Fruit fly (Drosophila melanogaster): Measurements from ENCODE around the gene CG14411.

Gene CG14411

DNA sequence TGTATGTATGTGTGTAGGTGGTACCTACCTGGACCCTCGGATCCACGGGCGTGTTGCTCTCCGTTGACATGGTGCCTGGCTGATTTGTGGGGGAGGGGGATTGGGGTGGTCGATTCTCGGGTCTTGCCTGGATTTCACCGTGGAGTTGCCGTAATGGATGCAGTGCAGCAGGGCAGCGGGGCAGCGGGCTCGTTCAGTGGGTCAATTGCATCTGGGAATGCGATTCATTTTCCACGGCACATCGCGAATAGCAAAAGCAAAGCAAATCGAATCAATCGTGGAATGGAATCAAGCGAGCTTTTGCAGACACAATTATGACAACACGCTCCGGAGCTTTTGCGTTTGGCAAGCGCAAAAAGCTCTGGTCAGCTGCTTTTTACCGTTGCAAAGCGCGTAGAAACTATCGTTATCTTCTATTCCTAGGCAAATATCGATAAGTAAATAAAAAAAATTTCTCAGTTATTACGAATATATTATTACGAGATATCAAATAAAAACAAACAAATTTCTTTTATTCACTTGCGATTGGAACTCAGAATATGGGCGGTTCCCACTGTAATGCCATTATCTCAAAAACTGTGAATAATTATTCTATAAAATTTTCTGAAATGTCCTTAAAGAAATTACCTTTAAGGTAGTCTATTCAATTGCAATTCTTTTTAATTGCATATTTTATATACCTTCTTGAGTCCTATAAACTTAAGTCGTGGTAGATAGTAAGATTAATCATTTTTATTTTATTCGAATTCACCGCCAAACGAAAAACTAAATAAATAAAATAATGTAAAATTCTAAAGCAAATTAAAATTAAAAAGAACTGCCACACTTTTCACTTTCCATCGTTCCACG is 510 bp upstream of the CG14411 start, which contains the start of gene CG14408 (continued):
- TF ChIP-seq CG18262 (tag; optimal IDR thresholded peaks at IDR 0.05) (no peak), E2f1 (GFP tag; IDR thresholded peaks at IDR 0.05) (no peak), disco-r (GFP tag; optimal IDR thresholded peaks at IDR 0.05) (no peak), CG3847 (GFP tag; IDR thresholded peaks at IDR 0.05) (no peak), MESR4 (GFP tag; optimal IDR thresholded peaks at IDR 0.05) (peak; percentile 67), Kr (GFP tag; optimal IDR thresholded peaks at IDR 0.05) (no peak), prd (optimal IDR thresholded peaks at IDR 0.05) (no peak), prd (GFP tag; IDR thresholded peaks at IDR 0.05) (no peak), caup (GFP tag; optimal IDR thresholded peaks at IDR 0.05; ENCODE audit: severe bottlenecking) (no peak), dmrt99B (tag; optimal IDR thresholded peaks at IDR 0.05) (no peak), CG13424 (tag; optimal IDR thresholded peaks at IDR 0.05) (no peak), CG15601 (tag; optimal IDR thresholded peaks at IDR 0.05) (no peak), Blimp-1 (GFP tag; optimal IDR thresholded peaks at IDR 0.05) (peak; percentile 6), lmd (GFP tag; IDR thresholded peaks at IDR 0.05) (no peak), Rfx (GFP tag; IDR thresholded peaks at IDR 0.05) (no peak), aop (GFP tag; IDR thresholded peaks at IDR 0.05) (no peak), Mad (GFP tag; optimal IDR thresholded peaks at IDR 0.05) (no peak), CG6689 (GFP tag; IDR thresholded peaks at IDR 0.05) (no peak), CG4282 (GFP tag; optimal IDR thresholded peaks at IDR 0.05) (no peak), fru (optimal IDR thresholded peaks at IDR 0.05) (no peak), CG15011 (GFP tag; optimal IDR thresholded peaks at IDR 0.05) (no peak), CG12769 (tag; optimal IDR thresholded peaks at IDR 0.05) (no peak), CoRest (tag; optimal IDR thresholded peaks at IDR 0.05) (peak; percentile 12), CG8924 (tag; optimal IDR thresholded peaks at IDR 0.05) (no peak), CG8478 (optimal IDR thresholded peaks at IDR 0.05) (no peak), Hmx (GFP tag; optimal IDR thresholded peaks at IDR 0.05) (no peak), pum (GFP tag; optimal IDR thresholded peaks at IDR 0.05) (no peak), ssp (GFP tag; IDR thresholded peaks at IDR 0.05) (0 out of 2 replicates have a peak, but pooled peaks have one; percentile 13), tup (GFP tag; optimal IDR thresholded peaks at IDR 0.05) (no peak), CG15073 (GFP tag; optimal IDR thresholded peaks at IDR 0.05) (no peak), E2f2 (GFP tag; IDR thresholded peaks at IDR 0.05) (0 out of 2 replicates have a peak, but pooled peaks have one; percentile 45), phol (tag; optimal IDR thresholded peaks at IDR 0.05) (peak; percentile 22), HLHmδ (GFP tag; optimal IDR thresholded peaks at IDR 0.05) (no peak), CG14441 (GFP tag; IDR thresholded peaks at IDR 0.05) (no peak), HHEX (GFP tag; optimal IDR thresholded peaks at IDR 0.05) (no peak), CG15696 (tag; optimal IDR thresholded peaks at IDR 0.05) (no peak), chinmo (GFP tag; IDR thresholded peaks at IDR 0.05; ENCODE audit: partially characterized antibody) (peak; percentile 24; the same call in 1 of the 4 replicates), CG10462 (GFP tag; optimal IDR thresholded peaks at IDR 0.05) (no peak), ken (GFP tag; IDR thresholded peaks at IDR 0.05) (no peak), esg (GFP tag; conservative IDR thresholded peaks at IDR 0.05) (no peak), Trl (optimal IDR thresholded peaks at IDR 0.05) (no peak), Trl (GFP tag; optimal IDR thresholded peaks at IDR 0.05) (no peak), CG12391 (tag; optimal IDR thresholded peaks at IDR 0.05) (peak; percentile 45), otp (GFP tag; IDR thresholded peaks at IDR 0.05) (no peak), tna (GFP tag; IDR thresholded peaks at IDR 0.05; ENCODE audit: partially characterized antibody) (no peak), CG17802 (tag; optimal IDR thresholded peaks at IDR 0.05) (no peak), HmgZ (tag; optimal IDR thresholded peaks at IDR 0.05) (no peak), CG6854 (GFP tag; optimal IDR thresholded peaks at IDR 0.05) (no peak), jing (GFP tag; optimal IDR thresholded peaks at IDR 0.05) (no peak), mld (GFP tag; IDR thresholded peaks at IDR 0.05; ENCODE audit: partially characterized antibody) (no peak)
